Fruit fly (Drosophila melanogaster): ENCODE data around the gene Ork1.

Ork1 gene

dm6 chrX:10835631-10836030 is 55.4 kb downstream of the Ork1 start (continued):
- TF ChIP-seq ewg (GFP tag; optimal IDR thresholded peaks at IDR 0.05) (peak; percentile 85), dati (GFP tag; IDR thresholded peaks at IDR 0.05) (no peak), CG10431 (GFP tag; optimal IDR thresholded peaks at IDR 0.05) (no peak), Hr39 (optimal IDR thresholded peaks at IDR 0.05) (peak; percentile 99), crp (GFP tag; optimal IDR thresholded peaks at IDR 0.05) (no peak), Ets65A (GFP tag) (peak; percentile 57), CG11398 (GFP tag; optimal IDR thresholded peaks at IDR 0.05) (no peak), CG34376 (GFP tag; optimal IDR thresholded peaks at IDR 0.05) (no peak), Chrac-16 (GFP tag; optimal IDR thresholded peaks at IDR 0.05) (no peak), exex (tag; optimal IDR thresholded peaks at IDR 0.05) (no peak), otp (GFP tag; IDR thresholded peaks at IDR 0.05) (0 out of 3 replicates have a peak, but pooled peaks have one; percentile 28), Taf1 (GFP tag; IDR thresholded peaks at IDR 0.05) (no peak), shn (GFP tag; optimal IDR thresholded peaks at IDR 0.05) (no peak), Atf6 (GFP tag; IDR thresholded peaks at IDR 0.05) (no peak), ac (GFP tag; optimal IDR thresholded peaks at IDR 0.05) (no peak), sens-2 (GFP tag; IDR thresholded peaks at IDR 0.05) (no peak), Deaf1 (tag; optimal IDR thresholded peaks at IDR 0.05) (no peak), caup (GFP tag; optimal IDR thresholded peaks at IDR 0.05; ENCODE audit: severe bottlenecking) (no peak), Myb (GFP tag; optimal IDR thresholded peaks at IDR 0.05) (no peak), CG7271 (tag; optimal IDR thresholded peaks at IDR 0.05) (no peak), vnd (GFP tag; IDR thresholded peaks at IDR 0.05; ENCODE audit: partially characterized antibody) (no peak), ap (GFP tag; IDR thresholded peaks at IDR 0.05) (no peak), kni (GFP tag; optimal IDR thresholded peaks at IDR 0.05) (peak; percentile 60), CG10565 (GFP tag; optimal IDR thresholded peaks at IDR 0.05) (no peak), bigmax (GFP tag; optimal IDR thresholded peaks at IDR 0.05) (no peak), Ravus (GFP tag; IDR thresholded peaks at IDR 0.05) (no peak), CG12104 (GFP tag; optimal IDR thresholded peaks at IDR 0.05) (no peak), pan (optimal IDR thresholded peaks at IDR 0.05) (no peak), pan (GFP tag; optimal IDR thresholded peaks at IDR 0.05 in 1 of 2, IDR thresholded peaks at IDR 0.05 in 1 of 2) (peak in 1 of 2 experiments; percentile 16), Doc3 (GFP tag; IDR thresholded peaks at IDR 0.05; ENCODE audit: partially characterized antibody) (no peak), CG11695 (GFP tag; IDR thresholded peaks at IDR 0.05) (no peak), repo (GFP tag; optimal IDR thresholded peaks at IDR 0.05) (no peak), Dfd (GFP tag; optimal IDR thresholded peaks at IDR 0.05) (peak in 1 of 2 experiments; percentile 91), Trl (optimal IDR thresholded peaks at IDR 0.05) (no peak), Trl (GFP tag; optimal IDR thresholded peaks at IDR 0.05) (no peak), wor (GFP tag; IDR thresholded peaks at IDR 0.05) (no peak), Xbp1 (GFP tag; optimal IDR thresholded peaks at IDR 0.05) (no peak), HLHmδ (GFP tag; optimal IDR thresholded peaks at IDR 0.05) (no peak), Rfx (GFP tag; IDR thresholded peaks at IDR 0.05) (no peak), Camta (GFP tag; optimal IDR thresholded peaks at IDR 0.05) (no peak), CG11560 (tag; IDR thresholded peaks at IDR 0.05) (no peak), mld (GFP tag; IDR thresholded peaks at IDR 0.05; ENCODE audit: partially characterized antibody) (no peak), chinmo (GFP tag; IDR thresholded peaks at IDR 0.05; ENCODE audit: partially characterized antibody) (0 out of 4 replicates have a peak, but pooled peaks have one; percentile 23), Eip74EF (GFP tag; optimal IDR thresholded peaks at IDR 0.05) (no peak), CG16815 (GFP tag; optimal IDR thresholded peaks at IDR 0.05) (no peak), Hr78 (GFP tag; optimal IDR thresholded peaks at IDR 0.05) (no peak)

All from whole organism, embryonic.